Worm (Caenorhabditis elegans) whole organism, early embryonic: Measurements from ENCODE around the gene rnh-1.1.

Source experiments
- B0310.2 ChIP-seq: sonication (generic microtip); optimal IDR thresholded peaks from 2 replicates; lab custom pipeline; 2016; ENCODE audit warnings: mild to moderate bottlenecking, missing genetic modification characterization, missing compliant biosample characterization
- F13C5.2 ChIP-seq: sonication (generic microtip); optimal IDR thresholded peaks from 2 replicates; lab custom pipeline; 2017; ENCODE audit warnings: mild to moderate bottlenecking, missing genetic modification characterization, inconsistent platforms, missing compliant biosample characterization
- ama-1 ChIP-seq: fragments of 150-350 bp; optimal IDR thresholded peaks from 2 replicates; lab custom pipeline; 2014
- ceh-13 ChIP-seq: fragments of 200-800 bp; sonication (Bioruptor generic); optimal IDR thresholded peaks from 2 replicates; lab custom pipeline; 2018; ENCODE audit warnings: mild to moderate bottlenecking, missing genetic modification characterization, missing compliant biosample characterization
- ets-7 ChIP-seq: sonication (generic microtip); optimal IDR thresholded peaks from 2 replicates; lab custom pipeline; 2016; ENCODE audit warnings: missing genotype, missing genetic modification characterization, missing compliant biosample characterization
- flt-1 ChIP-seq: fragments of 200-800 bp; sonication (Bioruptor generic); IDR thresholded peaks from 2 replicates; pipeline ENCODE4 v1.3.6; 2022; ENCODE audit warnings: missing genetic modification characterization, missing compliant biosample characterization
- hmg-4 ChIP-seq: fragments of 200-800 bp; sonication (Bioruptor generic); optimal IDR thresholded peaks from 2 replicates; lab custom pipeline; 2018; ENCODE audit warnings: mild to moderate bottlenecking, missing genetic modification characterization, missing compliant biosample characterization
- tbx-11 ChIP-seq: fragments of 200-800 bp; sonication (Bioruptor generic); IDR thresholded peaks from 2 replicates; pipeline ENCODE4 v1.3.6; 2022; ENCODE audit warnings: missing genetic modification characterization, missing compliant biosample characterization

ce11 chrII:7561494-7561893 lies 36.0 kb downstream of the rnh-1.1 start, which contains the start of the genes ZK1290.11 and ZK1290.1:
- TF ChIP-seq hmg-4 (GFP tag; lab: Kevin White, UChicago) (no peak), flt-1 (GFP tag; lab: Robert Waterston, UW) (no peak), B0310.2 (tag; lab: Kevin White, UChicago) (no peak), ceh-13 (GFP tag; lab: Kevin White, UChicago) (no peak), ama-1 (no peak), tbx-11 (GFP tag; lab: Robert Waterston, UW) (no peak), F13C5.2 (tag; lab: Kevin White, UChicago) (no peak), ets-7 (tag; lab: Kevin White, UChicago) (no peak)
